Worm (Caenorhabditis elegans) whole organism, young adult: Measurements from ENCODE around the gene osm-1.

Experiments
- Y53G8AR.9 ChIP-seq: fragments of 200-800 bp; sonication (Bioruptor generic); conservative IDR thresholded peaks from 2 replicates; pipeline ENCODE4 v1.3.6; 2022; ENCODE audit warnings: missing genetic modification reagents, missing genetic modification characterization, missing compliant biosample characterization
- him-1 ChIP-seq: sonication (generic microtip); optimal IDR thresholded peaks from 2 replicates; lab custom pipeline; 2016; ENCODE audit warnings: missing genotype, missing genetic modification reagents, missing genetic modification characterization, missing compliant biosample characterization
- hmg-20 ChIP-seq: fragments of 200-800 bp; sonication (Bioruptor generic); IDR thresholded peaks from 2 replicates; pipeline ENCODE4 v1.3.6; 2022; ENCODE audit warnings: missing genetic modification reagents, missing genetic modification characterization, missing compliant biosample characterization
- lin-35 ChIP-seq, 3 experiments: fragments of 150-350 bp in 2 of 3; sonication (generic microtip) in 1 of 3; optimal IDR thresholded peaks; 2 replicates each; lab custom pipeline; 2014 to 2018; ENCODE audit warnings: missing biosample characterization in 3 of 3, missing genetic modification characterization in 3 of 3, missing genetic modification reagents in 3 of 3
- snpc-4 ChIP-seq, 5 experiments: fragments of 150-350 bp in 1 of 5; sonication (generic microtip) in 4 of 5; optimal IDR thresholded peaks; 2 replicates each; lab custom pipeline; 2014 to 2018; ENCODE audit warnings: missing genetic modification characterization in 5 of 5, missing biosample characterization in 3 of 5, antibody characterized with exemption in 2 of 5, mild to moderate bottlenecking in 2 of 5, missing compliant biosample characterization in 2 of 5, missing genotype in 2 of 5, moderate library complexity in 2 of 5, missing genetic modification reagents in 1 of 5
- unc-62 ChIP-seq: fragments of 150-350 bp; optimal IDR thresholded peaks from 2 replicates; lab custom pipeline; 2014; ENCODE audit warnings: missing biosample characterization, missing genetic modification reagents, missing genetic modification characterization

- no peak for TF ChIP-seq him-1 (tag; lab: Kevin White, UChicago)
- TF ChIP-seq unc-62, result no peak
- no peak for TF ChIP-seq Y53G8AR.9 (GFP tag; lab: Robert Waterston, UW)
- no peak for TF ChIP-seq lin-35 (GFP tag; optimal IDR thresholded peaks at IDR 0.05; lab: Kevin White, UChicago)
- TF ChIP-seq snpc-4 (GFP tag; optimal IDR thresholded peaks at IDR 0.05; lab: Kevin White, UChicago), result no peak
- TF ChIP-seq snpc-4 (tag; optimal IDR thresholded peaks at IDR 0.05; lab: Kevin White, UChicago), result no peak
- TF ChIP-seq hmg-20 (GFP tag; lab: Robert Waterston, UW), result no peak
These were observed 54.5 kb downstream of the osm-1 start, which contains the start of gene cdh-9 for ce11 chrX:16594931-16595330.
